Worm (Caenorhabditis elegans) whole organism, late embryonic: Measurements from ENCODE around the gene vab-7.

Source experiments
- C38D4.7 ChIP-seq: fragments of 200-800 bp; sonication (Bioruptor generic); optimal IDR thresholded peaks from 2 replicates; lab custom pipeline; 2018; ENCODE audit warnings: mild to moderate bottlenecking, missing genetic modification characterization, moderate library complexity, missing compliant biosample characterization
- ama-1 ChIP-seq: fragments of 150-350 bp; optimal IDR thresholded peaks from 2 replicates; lab custom pipeline; 2014
- dve-1 ChIP-seq: sonication (generic microtip); optimal IDR thresholded peaks from 2 replicates; lab custom pipeline; 2017; ENCODE audit warnings: antibody characterized with exemption, mild to moderate bottlenecking, missing genetic modification characterization, missing compliant biosample characterization
- nfya-1 ChIP-seq: sonication (generic microtip); optimal IDR thresholded peaks from 2 replicates; lab custom pipeline; 2017; ENCODE audit warnings: missing genetic modification characterization, mild to moderate bottlenecking, missing compliant biosample characterization, antibody characterized with exemption, moderate library complexity
- odd-2 ChIP-seq: sonication (generic microtip); optimal IDR thresholded peaks from 2 replicates; lab custom pipeline; 2017; ENCODE audit warnings: antibody characterized with exemption, mild to moderate bottlenecking, missing genetic modification characterization, missing compliant biosample characterization
- pha-2 ChIP-seq: sonication (generic microtip); optimal IDR thresholded peaks from 2 replicates; lab custom pipeline; 2017; ENCODE audit warnings: mild to moderate bottlenecking, missing genetic modification characterization, missing compliant biosample characterization
- pqm-1 ChIP-seq: sonication (generic microtip); optimal IDR thresholded peaks from 2 replicates; lab custom pipeline; 2016; ENCODE audit warnings: missing genetic modification characterization, missing compliant biosample characterization
- tbx-2 ChIP-seq: sonication (generic microtip); optimal IDR thresholded peaks from 2 replicates; lab custom pipeline; 2016; ENCODE audit warnings: missing genetic modification characterization, missing compliant biosample characterization

DNA sequence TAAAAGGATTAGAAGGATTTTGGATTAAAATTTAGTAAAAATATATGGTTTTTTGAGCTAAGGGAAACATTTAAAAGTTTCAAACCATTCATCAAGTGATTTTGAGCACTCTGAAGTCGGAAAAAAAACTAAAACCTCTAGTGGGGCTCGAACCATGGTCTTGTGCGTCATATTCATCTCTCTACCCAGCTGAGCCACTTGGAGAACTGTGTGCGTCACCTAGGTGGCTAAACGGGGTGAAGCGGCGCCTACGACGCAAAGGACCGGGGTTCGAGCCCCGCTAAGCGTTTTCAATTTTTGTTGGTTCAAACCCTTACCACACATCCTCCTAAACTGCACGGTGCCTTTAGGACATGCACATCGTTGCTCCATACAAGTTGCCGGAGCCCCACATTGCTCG lies 40.2 kb downstream of the vab-7 start:
- no peak for TF ChIP-seq odd-2 (tag; lab: Kevin White, UChicago)
- TF ChIP-seq ama-1 (lab: Kevin White, UChicago): no peak
- no peak for TF ChIP-seq pqm-1 (tag; lab: Kevin White, UChicago)
- no peak for TF ChIP-seq dve-1
- TF ChIP-seq nfya-1: no peak
- TF ChIP-seq pha-2 (tag; lab: Kevin White, UChicago): no peak
- TF ChIP-seq C38D4.7 (GFP tag; lab: Kevin White, UChicago): no peak
- no peak for TF ChIP-seq tbx-2 (tag; lab: Kevin White, UChicago)
